Worm (Caenorhabditis elegans): Measurements from ENCODE around the gene K09C8.9.

DNA sequence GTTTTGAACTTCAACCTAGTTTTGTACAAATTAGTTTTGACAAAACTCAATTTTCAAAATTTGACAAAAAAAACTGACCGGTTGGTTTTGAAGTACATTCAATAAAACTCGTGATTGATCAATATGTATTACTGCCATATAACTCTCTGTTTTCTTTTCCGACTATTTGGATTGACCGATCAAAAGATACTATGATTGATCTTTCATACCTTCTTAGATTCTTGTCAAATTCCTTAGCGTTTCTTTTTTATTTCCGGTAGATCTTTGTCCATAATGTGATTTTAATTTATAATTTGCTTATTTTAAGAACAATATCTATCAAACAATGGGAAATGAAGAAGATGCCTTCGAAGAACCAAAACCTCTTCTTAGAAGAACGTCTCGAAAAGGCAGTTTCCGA, 44.7 kb upstream of the K09C8.9 start, which contains the start of gene F58A3.3:
- TF ChIP-seq dpl-1 (GFP tag; optimal IDR thresholded peaks at IDR 0.05): no peak
- no peak for TF ChIP-seq nhr-237 (tag; optimal IDR thresholded peaks at IDR 0.05)
- TF ChIP-seq skn-1 (tag; optimal IDR thresholded peaks at IDR 0.05): no peak
- no peak for TF ChIP-seq zip-2 (tag; optimal IDR thresholded peaks at IDR 0.05)
